Worm (Caenorhabditis elegans) whole organism, L3 larva: ENCODE measurements around the gene C13A2.10.

ENCODE experiments used
- R02D3.7 ChIP-seq: fragments of 150-350 bp; optimal IDR thresholded peaks from 2 replicates; lab custom pipeline; 2014; ENCODE audit warnings: missing biosample characterization, missing genetic modification characterization
- ZK546.5 ChIP-seq: sonication (generic microtip); optimal IDR thresholded peaks from 2 replicates; lab custom pipeline; 2017; ENCODE audit warnings: missing biosample characterization, missing genetic modification characterization
- ama-1 ChIP-seq: fragments of 150-350 bp; optimal IDR thresholded peaks from 2 replicates; lab custom pipeline; 2018
- ceh-16 ChIP-seq: sonication (generic microtip); optimal IDR thresholded peaks from 2 replicates; lab custom pipeline; 2017; ENCODE audit warnings: missing biosample characterization, missing genetic modification characterization
- ceh-28 ChIP-seq: fragments of 150-350 bp; optimal IDR thresholded peaks from 2 replicates; lab custom pipeline; 2014; ENCODE audit warnings: missing biosample characterization, missing genetic modification reagents, missing genetic modification characterization
- ceh-9 ChIP-seq: sonication (generic microtip); optimal IDR thresholded peaks from 2 replicates; lab custom pipeline; 2018; ENCODE audit warnings: missing biosample characterization, missing genetic modification characterization
- daf-12 ChIP-seq: fragments of 150-350 bp; optimal IDR thresholded peaks from 2 replicates; lab custom pipeline; 2014; ENCODE audit warnings: missing biosample characterization, missing genetic modification reagents, missing genetic modification characterization
- egl-5 ChIP-seq: fragments of 150-350 bp; optimal IDR thresholded peaks from 2 replicates; lab custom pipeline; 2017; ENCODE audit warnings: missing biosample characterization, missing genetic modification reagents, missing genetic modification characterization, inconsistent platforms
- elt-1 ChIP-seq: fragments of 150-350 bp; optimal IDR thresholded peaks from 2 replicates; lab custom pipeline; 2014; ENCODE audit warnings: missing biosample characterization, missing genetic modification characterization
- elt-3 ChIP-seq, 3 experiments: fragments of 150-350 bp in 1 of 3; sonication (generic microtip) in 2 of 3; optimal IDR thresholded peaks; 2 replicates in 2 of 3; 4 replicates in 1 of 3; lab custom pipeline; 2014 to 2017; ENCODE audit warnings: missing biosample characterization in 3 of 3, missing genetic modification characterization in 3 of 3
- eor-1 ChIP-seq, 2 experiments: fragments of 150-350 bp; optimal IDR thresholded peaks; 2 replicates each; lab custom pipeline; 2014 to 2018; ENCODE audit warnings: missing biosample characterization in 2 of 2, missing genetic modification characterization in 2 of 2
- fkh-10 ChIP-seq: sonication (generic microtip); optimal IDR thresholded peaks from 2 replicates; lab custom pipeline; 2017; ENCODE audit warnings: missing biosample characterization, missing genetic modification reagents, missing genetic modification characterization
- fkh-2 ChIP-seq: fragments of 150-350 bp; optimal IDR thresholded peaks from 2 replicates; lab custom pipeline; 2014; ENCODE audit warnings: missing biosample characterization, missing genetic modification reagents, missing genetic modification characterization
- hmg-11 ChIP-seq: sonication (generic microtip); optimal IDR thresholded peaks from 2 replicates; lab custom pipeline; 2016; ENCODE audit warnings: missing genetic modification characterization, missing compliant biosample characterization
- jun-1 ChIP-seq: fragments of 150-350 bp; optimal IDR thresholded peaks from 2 replicates; lab custom pipeline; 2014; ENCODE audit warnings: missing biosample characterization, missing genetic modification reagents, missing genetic modification characterization
- lin-15B ChIP-seq: fragments of 150-350 bp; optimal IDR thresholded peaks from 2 replicates; lab custom pipeline; 2014; ENCODE audit warnings: missing biosample characterization, missing genetic modification characterization
- lin-39 ChIP-seq: fragments of 150-350 bp; optimal IDR thresholded peaks from 2 replicates; lab custom pipeline; 2018; ENCODE audit warnings: missing biosample characterization, missing genetic modification reagents, missing genetic modification characterization
- mdl-1 ChIP-seq: fragments of 150-350 bp; optimal IDR thresholded peaks from 2 replicates; lab custom pipeline; 2014; ENCODE audit warnings: missing biosample characterization, missing genetic modification characterization
- mml-1 ChIP-seq: fragments of 150-350 bp; sonication (generic microtip); optimal IDR thresholded peaks from 3 replicates; lab custom pipeline; 2014; ENCODE audit warnings: missing biosample characterization, missing genetic modification characterization
- nhr-11 ChIP-seq: fragments of 150-350 bp; optimal IDR thresholded peaks from 2 replicates; lab custom pipeline; 2014; ENCODE audit warnings: missing biosample characterization, missing genetic modification characterization
- nhr-12 ChIP-seq: fragments of 150-350 bp; optimal IDR thresholded peaks from 2 replicates; lab custom pipeline; 2014; ENCODE audit warnings: missing biosample characterization, missing genetic modification characterization
- nhr-23 ChIP-seq: fragments of 150-350 bp; optimal IDR thresholded peaks from 2 replicates; lab custom pipeline; 2014; ENCODE audit warnings: missing biosample characterization, missing genetic modification reagents, missing genetic modification characterization
- nhr-237 ChIP-seq: fragments of 150-350 bp; optimal IDR thresholded peaks from 2 replicates; lab custom pipeline; 2014; ENCODE audit warnings: missing biosample characterization, missing genetic modification characterization
- nhr-25 ChIP-seq: sonication (generic microtip); optimal IDR thresholded peaks from 2 replicates; lab custom pipeline; 2017; ENCODE audit warnings: missing biosample characterization, missing genetic modification characterization
- nhr-28 ChIP-seq: fragments of 150-350 bp; optimal IDR thresholded peaks from 2 replicates; lab custom pipeline; 2014; ENCODE audit warnings: missing biosample characterization, missing genetic modification characterization
- nhr-67 ChIP-seq: fragments of 150-350 bp; optimal IDR thresholded peaks from 2 replicates; lab custom pipeline; 2014; ENCODE audit warnings: missing biosample characterization, missing genetic modification characterization
- nhr-76 ChIP-seq: fragments of 150-350 bp; sonication (generic microtip); optimal IDR thresholded peaks from 5 replicates; lab custom pipeline; 2014; ENCODE audit warnings: missing biosample characterization, missing genetic modification characterization
- nhr-77 ChIP-seq: fragments of 150-350 bp; optimal IDR thresholded peaks from 2 replicates; lab custom pipeline; 2014; ENCODE audit warnings: missing biosample characterization, missing genetic modification characterization
- pha-4 ChIP-seq: fragments of 150-350 bp; optimal IDR thresholded peaks from 2 replicates; lab custom pipeline; 2014; ENCODE audit warnings: missing biosample characterization, missing genetic modification reagents, missing genetic modification characterization
- pqm-1 ChIP-seq: fragments of 150-350 bp; optimal IDR thresholded peaks from 2 replicates; lab custom pipeline; 2017; ENCODE audit warnings: missing biosample characterization, missing genetic modification characterization, inconsistent platforms
- sea-2 ChIP-seq: fragments of 150-350 bp; sonication (generic microtip); optimal IDR thresholded peaks from 4 replicates; lab custom pipeline; 2014; ENCODE audit warnings: missing biosample characterization, missing genetic modification reagents, missing genetic modification characterization
- snpc-4 ChIP-seq: fragments of 150-350 bp; optimal IDR thresholded peaks from 2 replicates; lab custom pipeline; 2014; ENCODE audit warnings: missing biosample characterization, missing genetic modification characterization
- tbx-2 ChIP-seq: sonication (generic microtip); optimal IDR thresholded peaks from 2 replicates; lab custom pipeline; 2016; ENCODE audit warnings: mild to moderate bottlenecking, missing genetic modification characterization, missing compliant biosample characterization
- unc-39 ChIP-seq: sonication (generic microtip); optimal IDR thresholded peaks from 4 replicates; lab custom pipeline; 2017; ENCODE audit warnings: missing biosample characterization, missing genetic modification characterization
- unc-62 ChIP-seq: fragments of 150-350 bp; sonication (generic microtip); optimal IDR thresholded peaks from 4 replicates; lab custom pipeline; 2014; ENCODE audit warnings: missing biosample characterization, missing genetic modification reagents, missing genetic modification characterization
- ztf-11 ChIP-seq: fragments of 150-350 bp; optimal IDR thresholded peaks from 2 replicates; lab custom pipeline; 2014; ENCODE audit warnings: missing biosample characterization, missing genetic modification characterization
- ztf-4 ChIP-seq: fragments of 150-350 bp; optimal IDR thresholded peaks from 2 replicates; lab custom pipeline; 2014; ENCODE audit warnings: missing biosample characterization, missing genetic modification characterization

Gene C13A2.10

ce11 chrV:7274992-7275391 is at the start of gene C13A2.10:
Gene C13A2.10 (minus strand): TSS chrV:7275092.
- TF ChIP-seq nhr-67 = no peak
- no peak for TF ChIP-seq nhr-11 (tag; lab: Kevin White, UChicago)
- TF ChIP-seq ztf-11 (tag; lab: Kevin White, UChicago) = no peak
- no peak for TF ChIP-seq elt-1 (tag; lab: Kevin White, UChicago)
- no peak for TF ChIP-seq nhr-28
- no peak for TF ChIP-seq mdl-1 (tag; lab: Kevin White, UChicago)

- TF ChIP-seq jun-1 (tag; lab: Kevin White, UChicago) = no peak
- no peak for TF ChIP-seq ZK546.5 (tag; lab: Kevin White, UChicago)
- no peak for TF ChIP-seq tbx-2 (tag; lab: Kevin White, UChicago)
- TF ChIP-seq ceh-9 (tag; lab: Kevin White, UChicago) = no peak
- no peak for TF ChIP-seq nhr-12
- TF ChIP-seq ama-1 (lab: Kevin White, UChicago) = no peak
- no peak for TF ChIP-seq pha-4 (tag; lab: Kevin White, UChicago)
- no peak for TF ChIP-seq daf-12 (tag; lab: Kevin White, UChicago)
- no peak for TF ChIP-seq pqm-1
- no peak for TF ChIP-seq nhr-28
- TF ChIP-seq ceh-16 (tag; lab: Kevin White, UChicago) = no peak
Measured at ce11 chrV:7321915-7322314, 47.0 kb upstream of the C13A2.10 start, which contains the start of gene F10G2.10. Gene F10G2.10 (plus strand): TSS chrV:7322215.

- no peak for TF ChIP-seq ceh-16 (tag; lab: Kevin White, UChicago)
- TF ChIP-seq lin-15B (tag; lab: Kevin White, UChicago) = no peak
- TF ChIP-seq hmg-11 (tag; lab: Kevin White, UChicago) = no peak
- no peak for TF ChIP-seq ZK546.5 (tag; lab: Kevin White, UChicago)
- TF ChIP-seq ztf-4 = no peak
- no peak for TF ChIP-seq nhr-25
- no peak for TF ChIP-seq ceh-28 (tag; lab: Kevin White, UChicago)
- TF ChIP-seq R02D3.7 = no peak
- no peak for TF ChIP-seq unc-62 (GFP tag; lab: Kevin White, UChicago)
- no peak for TF ChIP-seq ceh-9 (tag; lab: Kevin White, UChicago)
- TF ChIP-seq mml-1 = no peak
- no peak for TF ChIP-seq eor-1 (tag; optimal IDR thresholded peaks at IDR 0.05; lab: Kevin White, UChicago)
- no peak for TF ChIP-seq egl-5 (tag; lab: Kevin White, UChicago)
- TF ChIP-seq nhr-67 = no peak
- no peak for TF ChIP-seq unc-39
- no peak for TF ChIP-seq nhr-237
Measured at ce11 chrV:7320909-7321308, 46.0 kb upstream of the C13A2.10 start, which contains the start of gene lmd-4. Gene lmd-4 (minus strand): TSS chrV:7321009.

ce11 chrV:7313233-7313632 is 38.3 kb upstream of the C13A2.10 start, which contains the start of gene srx-6:
Gene srx-6 (minus strand): TSS chrV:7313333.
- TF ChIP-seq elt-3 (tag; optimal IDR thresholded peaks at IDR 0.05; lab: Kevin White, UChicago) (no peak), pqm-1 (no peak), snpc-4 (no peak), nhr-25 (no peak), nhr-23 (tag; lab: Kevin White, UChicago) (no peak), sea-2 (GFP tag; lab: Kevin White, UChicago) (no peak), fkh-10 (GFP tag; lab: Kevin White, UChicago) (no peak), egl-5 (tag; lab: Kevin White, UChicago) (no peak), nhr-11 (tag; lab: Kevin White, UChicago) (no peak), fkh-2 (tag; lab: Kevin White, UChicago) (no peak), jun-1 (tag; lab: Kevin White, UChicago) (no peak)

ce11 chrV:7307089-7307488 is 32.2 kb upstream of the C13A2.10 start, which contains the start of gene F07G11.1:
Gene F07G11.1 (plus strand): TSS chrV:7307389.
- TF ChIP-seq nhr-76 (tag; lab: Kevin White, UChicago) (no peak), lin-39 (tag; lab: Kevin White, UChicago) (no peak), nhr-237 (no peak), nhr-77 (tag; lab: Kevin White, UChicago) (no peak), jun-1 (tag; lab: Kevin White, UChicago) (no peak), ztf-11 (tag; lab: Kevin White, UChicago) (no peak), elt-3 (tag; optimal IDR thresholded peaks at IDR 0.05; lab: Kevin White, UChicago) (no peak), fkh-10 (GFP tag; lab: Kevin White, UChicago) (no peak), tbx-2 (tag; lab: Kevin White, UChicago) (no peak), pha-4 (tag; lab: Kevin White, UChicago) (no peak), nhr-28 (no peak)
- TF ChIP-seq, all 47 proteins: peak for 0
